Worm (Caenorhabditis elegans): ENCODE measurements around the gene clec-137.

- TF ChIP-seq B0261.1 (tag; optimal IDR thresholded peaks at IDR 0.05), result no peak
- no peak for TF ChIP-seq nfya-1 (tag; optimal IDR thresholded peaks at IDR 0.05; ENCODE audit: borderline replicate concordance, insufficient read depth)
- no peak for TF ChIP-seq ztf-25 (GFP tag; IDR thresholded peaks at IDR 0.05)
- TF ChIP-seq tlf-1 (GFP tag; optimal IDR thresholded peaks at IDR 0.05), result no peak
- no peak for TF ChIP-seq rcor-1 (GFP tag; IDR thresholded peaks at IDR 0.05)
- TF ChIP-seq T07F8.4 (tag; optimal IDR thresholded peaks at IDR 0.05), result no peak
- no peak for TF ChIP-seq Y53G8AR.9 (GFP tag; conservative IDR thresholded peaks at IDR 0.05)
- no peak for TF ChIP-seq unc-130 (GFP tag; optimal IDR thresholded peaks at IDR 0.05)
Measured at ce11 chrII:4575579-4575978, 42.3 kb downstream of the clec-137 start.
